Worm (Caenorhabditis elegans) whole organism, L4 larva: ENCODE measurements around the gene Y37D8A.26.
"Not testable (repeated sequence)": the region's sequence is repeated elsewhere in the genome, so short reads cannot be mapped to it uniquely, and the experiment has no call there.

Experiments used
- F37D6.2 ChIP-seq: sonication (generic microtip); optimal IDR thresholded peaks from 2 replicates; lab custom pipeline; 2016; ENCODE audit warnings: mild to moderate bottlenecking, missing genetic modification characterization, missing compliant biosample characterization
- F49E8.2 ChIP-seq: sonication (generic microtip); optimal IDR thresholded peaks from 2 replicates; lab custom pipeline; 2016; ENCODE audit warnings: missing compliant biosample characterization, mild to moderate bottlenecking, missing genetic modification characterization, borderline replicate concordance
- Y105C5A.15 ChIP-seq: fragments of 200-800 bp; sonication (Bioruptor generic); IDR thresholded peaks from 2 replicates; pipeline ENCODE4 v1.3.6; 2022; ENCODE audit warnings: missing genetic modification characterization, missing compliant biosample characterization
- ZK546.5 ChIP-seq, 2 experiments: sonication (generic microtip); optimal IDR thresholded peaks; 2 replicates each; lab custom pipeline; 2017; ENCODE audit warnings: missing biosample characterization in 2 of 2, missing genetic modification characterization in 2 of 2
- aha-1 ChIP-seq: fragments of 150-350 bp; peaks from one replicate; lab custom pipeline; 2014; ENCODE audit warnings: missing biosample characterization, missing genetic modification characterization
- ceh-20 ChIP-seq: fragments of 200-800 bp; sonication (Bioruptor generic); IDR thresholded peaks from 2 replicates; pipeline ENCODE4 v1.3.6; 2022; ENCODE audit warnings: missing genetic modification reagents, missing genetic modification characterization, missing compliant biosample characterization
- ctbp-1 ChIP-seq: fragments of 200-800 bp; sonication (Bioruptor generic); IDR thresholded peaks from 2 replicates; pipeline ENCODE4 v1.3.6; 2022; ENCODE audit warnings: missing genetic modification reagents, missing genetic modification characterization, missing compliant biosample characterization
- daf-12 ChIP-seq: fragments of 150-350 bp; optimal IDR thresholded peaks from 2 replicates; lab custom pipeline; 2014; ENCODE audit warnings: missing biosample characterization, missing genetic modification reagents, missing genetic modification characterization
- daf-16 ChIP-seq, 3 experiments: sonication (generic microtip); optimal IDR thresholded peaks; 2 replicates each; lab custom pipeline; 2016 to 2017; ENCODE audit warnings: missing genetic modification characterization in 3 of 3, missing genetic modification reagents in 3 of 3, mild to moderate bottlenecking in 2 of 3, missing compliant biosample characterization in 2 of 3, missing biosample characterization in 1 of 3, moderate library complexity in 1 of 3
- dmd-6 ChIP-seq: fragments of 200-800 bp; sonication (Bioruptor generic); IDR thresholded peaks from 2 replicates; pipeline ENCODE4 v1.3.6; 2022; ENCODE audit warnings: missing genetic modification reagents, missing genetic modification characterization, missing compliant biosample characterization
- dmd-8 ChIP-seq: fragments of 200-800 bp; sonication (Bioruptor generic); IDR thresholded peaks from 2 replicates; pipeline ENCODE4 v1.3.6; 2022; ENCODE audit warnings: missing genetic modification characterization, missing compliant biosample characterization
- dmd-9 ChIP-seq: fragments of 200-800 bp; sonication (Bioruptor generic); IDR thresholded peaks from 2 replicates; pipeline ENCODE4 v1.3.6; 2022; ENCODE audit warnings: missing genetic modification reagents, missing genetic modification characterization, missing compliant biosample characterization
- dpl-1 ChIP-seq: fragments of 150-350 bp; optimal IDR thresholded peaks from 2 replicates; lab custom pipeline; 2014; ENCODE audit warnings: missing biosample characterization, missing genetic modification reagents, missing genetic modification characterization
- duxl-1 ChIP-seq: sonication (generic microtip); optimal IDR thresholded peaks from 2 replicates; lab custom pipeline; 2016; ENCODE audit warnings: mild to moderate bottlenecking, missing genetic modification characterization, moderate library complexity, missing compliant biosample characterization; ENCODE audit not compliant: poor library complexity
- dve-1 ChIP-seq: sonication (generic microtip); optimal IDR thresholded peaks from 2 replicates; lab custom pipeline; 2017; ENCODE audit warnings: antibody characterized with exemption, mild to moderate bottlenecking, missing genetic modification characterization, missing compliant biosample characterization; ENCODE audit not compliant: insufficient read depth
- fkh-10 ChIP-seq: fragments of 150-350 bp; optimal IDR thresholded peaks from 2 replicates; lab custom pipeline; 2014; ENCODE audit warnings: missing biosample characterization, missing genetic modification reagents, missing genetic modification characterization
- hif-1 ChIP-seq, 2 experiments: sonication (generic microtip); optimal IDR thresholded peaks; 2 replicates each; lab custom pipeline; 2016 to 2017; ENCODE audit warnings: missing compliant biosample characterization in 2 of 2, missing genetic modification characterization in 2 of 2, missing genetic modification reagents in 2 of 2, missing genotype in 2 of 2, mild to moderate bottlenecking in 1 of 2
- hlh-11 ChIP-seq: fragments of 200-800 bp; sonication (Bioruptor generic); optimal IDR thresholded peaks from 2 replicates; lab custom pipeline; 2018; ENCODE audit warnings: mild to moderate bottlenecking, missing genetic modification characterization, missing compliant biosample characterization
- hmg-1.1 ChIP-seq: fragments of 200-800 bp; sonication (Bioruptor generic); IDR thresholded peaks from 2 replicates; pipeline ENCODE4 v1.3.6; 2022; ENCODE audit warnings: missing genetic modification reagents, missing genetic modification characterization, missing compliant biosample characterization
- jun-1 ChIP-seq: fragments of 150-350 bp; optimal IDR thresholded peaks from 2 replicates; lab custom pipeline; 2014; ENCODE audit warnings: missing biosample characterization, missing genetic modification reagents, missing genetic modification characterization
- lin-13 ChIP-seq: fragments of 150-350 bp; optimal IDR thresholded peaks from 2 replicates; lab custom pipeline; 2014; ENCODE audit warnings: missing biosample characterization, missing genetic modification reagents, missing genetic modification characterization
- lin-39 ChIP-seq: fragments of 150-350 bp; optimal IDR thresholded peaks from 2 replicates; lab custom pipeline; 2014; ENCODE audit warnings: missing biosample characterization, missing genetic modification reagents, missing genetic modification characterization
- lir-3 ChIP-seq: sonication (generic microtip); optimal IDR thresholded peaks from 2 replicates; lab custom pipeline; 2016; ENCODE audit warnings: mild to moderate bottlenecking, missing genetic modification characterization, missing compliant biosample characterization
- lsy-2 ChIP-seq, 2 experiments: fragments of 150-350 bp in 1 of 2; sonication (generic microtip) in 1 of 2; optimal IDR thresholded peaks; 2 replicates each; lab custom pipeline; 2014 to 2017; ENCODE audit warnings: missing biosample characterization in 2 of 2, missing genetic modification characterization in 2 of 2
- madf-5 ChIP-seq, 2 experiments: fragments of 200-800 bp; sonication (Bioruptor generic); IDR thresholded peaks; 2 replicates each; pipeline ENCODE4 v1.3.6; 2022; ENCODE audit warnings: missing compliant biosample characterization in 2 of 2, missing genetic modification characterization in 2 of 2
- mdt-29 ChIP-seq: fragments of 200-800 bp; sonication (Bioruptor generic); IDR thresholded peaks from 2 replicates; pipeline ENCODE4 v1.3.6; 2022; ENCODE audit warnings: missing genetic modification reagents, missing genetic modification characterization, missing compliant biosample characterization
- nhr-111 ChIP-seq: fragments of 200-800 bp; sonication (Bioruptor generic); optimal IDR thresholded peaks from 2 replicates; lab custom pipeline; 2018; ENCODE audit warnings: mild to moderate bottlenecking, missing genetic modification characterization, missing compliant biosample characterization
- nhr-28 ChIP-seq: fragments of 150-350 bp; optimal IDR thresholded peaks from 2 replicates; lab custom pipeline; 2014; ENCODE audit warnings: missing biosample characterization, missing genetic modification characterization
- nhr-41 ChIP-seq: fragments of 200-800 bp; sonication (Bioruptor generic); IDR thresholded peaks from 2 replicates; pipeline ENCODE4 v1.3.6; 2022; ENCODE audit warnings: missing genetic modification reagents, missing genetic modification characterization, missing compliant biosample characterization
- nhr-42 ChIP-seq: fragments of 200-800 bp; sonication (Bioruptor generic); IDR thresholded peaks from 2 replicates; pipeline ENCODE4 v1.3.6; 2022; ENCODE audit warnings: missing genetic modification characterization, missing compliant biosample characterization
- nhr-6 ChIP-seq: fragments of 150-350 bp; optimal IDR thresholded peaks from 2 replicates; lab custom pipeline; 2014; ENCODE audit warnings: missing biosample characterization, missing genetic modification characterization
- nhr-76 ChIP-seq: fragments of 150-350 bp; optimal IDR thresholded peaks from 2 replicates; lab custom pipeline; 2014; ENCODE audit warnings: missing biosample characterization, missing genetic modification characterization
- pha-4 ChIP-seq, 2 experiments: fragments of 150-350 bp in 1 of 2; fragments of 200-800 bp in 1 of 2; sonication (Bioruptor generic) in 1 of 2; IDR thresholded peaks in 1 of 2; optimal IDR thresholded peaks in 1 of 2; 2 replicates each; pipeline versions ENCODE4 v1.3.6 to Lab custom; 2014 to 2022; ENCODE audit warnings: missing genetic modification characterization in 2 of 2, missing genetic modification reagents in 2 of 2, missing biosample characterization in 1 of 2, missing compliant biosample characterization in 1 of 2
- pqm-1 ChIP-seq: sonication (generic microtip); optimal IDR thresholded peaks from 2 replicates; lab custom pipeline; 2017; ENCODE audit warnings: missing biosample characterization, missing genetic modification characterization
- sdz-12 ChIP-seq: fragments of 200-800 bp; sonication (Bioruptor generic); optimal IDR thresholded peaks from 2 replicates; lab custom pipeline; 2018; ENCODE audit warnings: mild to moderate bottlenecking, missing genetic modification characterization, missing compliant biosample characterization
- set-16 ChIP-seq: fragments of 200-800 bp; sonication (Bioruptor generic); IDR thresholded peaks from 2 replicates; pipeline ENCODE4 v1.3.6; 2022; ENCODE audit warnings: missing genetic modification reagents, missing genetic modification characterization, missing compliant biosample characterization
- snpc-1.2 ChIP-seq: fragments of 200-800 bp; sonication (Bioruptor generic); IDR thresholded peaks from 2 replicates; pipeline ENCODE4 v1.3.6; 2022; ENCODE audit warnings: missing genetic modification reagents, missing genetic modification characterization, missing compliant biosample characterization
- snpc-4 ChIP-seq: fragments of 150-350 bp; optimal IDR thresholded peaks from 2 replicates; lab custom pipeline; 2014; ENCODE audit warnings: missing biosample characterization, missing genetic modification characterization
- spr-3 ChIP-seq: fragments of 200-800 bp; sonication (Bioruptor generic); optimal IDR thresholded peaks from 2 replicates; lab custom pipeline; 2018; ENCODE audit warnings: mild to moderate bottlenecking, missing genetic modification characterization, missing compliant biosample characterization
- unc-62 ChIP-seq, 3 experiments: fragments of 150-350 bp in 1 of 3; sonication (generic microtip); optimal IDR thresholded peaks in 2 of 3; peaks in 1 of 3; 1 replicate in 1 of 3; 2 replicates in 2 of 3; lab custom pipeline; 2014 to 2017; ENCODE audit warnings: missing biosample characterization in 3 of 3, missing genetic modification characterization in 3 of 3, missing genetic modification reagents in 3 of 3, missing genotype in 1 of 3
- vab-7 ChIP-seq: fragments of 200-800 bp; sonication (Bioruptor generic); IDR thresholded peaks from 2 replicates; pipeline ENCODE4 v1.3.6; 2022; ENCODE audit warnings: missing genetic modification reagents, missing genetic modification characterization, missing compliant biosample characterization
- zfp-2 ChIP-seq: sonication (generic microtip); optimal IDR thresholded peaks from 2 replicates; lab custom pipeline; 2016; ENCODE audit warnings: mild to moderate bottlenecking, missing genetic modification characterization, missing compliant biosample characterization
- zip-2 ChIP-seq: fragments of 150-350 bp; optimal IDR thresholded peaks from 2 replicates; lab custom pipeline; 2014; ENCODE audit warnings: missing biosample characterization, missing genetic modification characterization
- ztf-7 ChIP-seq: fragments of 150-350 bp; optimal IDR thresholded peaks from 2 replicates; lab custom pipeline; 2014; ENCODE audit warnings: missing biosample characterization, missing genetic modification characterization

The Y37D8A.26 gene

DNA sequence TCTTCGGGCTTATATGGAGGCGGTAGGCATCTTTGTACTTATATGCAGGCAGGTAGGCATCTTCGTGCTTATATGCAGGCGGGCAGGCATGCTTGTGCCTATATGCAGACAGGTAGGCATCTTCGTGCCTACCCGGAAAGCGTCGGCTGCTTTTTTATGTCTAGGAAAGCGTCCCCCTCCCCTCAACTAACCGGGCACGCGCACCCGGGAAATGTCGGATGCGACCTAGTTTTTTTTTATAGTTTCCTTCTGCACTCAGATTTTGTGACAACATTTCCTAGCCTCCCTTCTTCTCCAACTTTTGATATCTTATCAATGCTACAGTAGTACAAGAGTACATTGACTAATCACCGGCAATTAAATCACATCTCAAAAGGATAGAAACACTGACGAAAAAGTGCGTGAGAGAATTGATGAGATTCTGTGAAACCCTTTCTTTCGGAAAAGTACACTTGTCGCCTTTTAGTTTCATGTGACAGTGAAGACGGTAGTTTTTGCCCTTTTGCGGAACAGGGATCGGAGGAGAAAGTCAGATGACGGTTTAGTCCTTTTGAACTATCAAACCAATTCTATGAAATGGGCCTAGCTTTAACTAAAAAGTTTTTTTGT is 7.4 kb downstream of the Y37D8A.26 start (continued):
- TF ChIP-seq ceh-20 (GFP tag; lab: Robert Waterston, UW) = no peak
- TF ChIP-seq pqm-1 = no peak
- TF ChIP-seq duxl-1 (tag; lab: Kevin White, UChicago) = no peak
- TF ChIP-seq pha-4 (GFP tag; IDR thresholded peaks at IDR 0.05; lab: Robert Waterston, UW) = no peak
- no peak for TF ChIP-seq pha-4 (tag; optimal IDR thresholded peaks at IDR 0.05; lab: Kevin White, UChicago)
- peak in 1 of 2 experiments; percentile 45 for TF ChIP-seq lsy-2 (tag; optimal IDR thresholded peaks at IDR 0.05; lab: Kevin White, UChicago)
- TF ChIP-seq madf-5 (GFP tag; IDR thresholded peaks at IDR 0.05; lab: Robert Waterston, UW) = no peak
- TF ChIP-seq mdt-29 (GFP tag; lab: Robert Waterston, UW) = no peak
- no peak for TF ChIP-seq jun-1 (tag; lab: Kevin White, UChicago)
- peak; percentile 94 for TF ChIP-seq nhr-28 (tag; lab: Kevin White, UChicago)
- no peak for TF ChIP-seq Y105C5A.15

DNA sequence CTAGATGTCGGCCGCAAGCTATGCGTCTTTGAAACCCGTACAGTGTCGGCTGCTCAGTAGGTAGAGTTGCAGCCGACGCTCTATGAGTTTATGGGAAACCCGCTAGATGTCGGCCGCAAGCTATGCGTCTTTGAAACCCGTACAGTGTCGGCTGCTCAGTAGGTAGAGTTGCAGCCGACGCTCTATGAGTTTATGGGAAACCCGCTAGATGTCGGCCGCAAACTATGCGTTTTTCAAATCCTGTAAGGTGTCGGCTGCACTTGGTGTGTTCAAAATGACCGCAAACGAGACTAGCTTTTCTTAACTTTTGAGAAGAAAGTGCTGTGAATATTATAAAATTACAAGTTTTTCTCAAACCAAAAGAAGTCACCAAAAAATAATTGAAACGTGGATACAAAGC is 8.4 kb downstream of the Y37D8A.26 start:
- peak in 1 of 2 experiments; percentile 30 for TF ChIP-seq unc-62 (GFP tag; optimal IDR thresholded peaks at IDR 0.05 in 1 of 2; lab: Kevin White, UChicago)
- not testable (repeated sequence) for TF ChIP-seq unc-62 (tag; optimal IDR thresholded peaks at IDR 0.05; lab: Kevin White, UChicago)

DNA sequence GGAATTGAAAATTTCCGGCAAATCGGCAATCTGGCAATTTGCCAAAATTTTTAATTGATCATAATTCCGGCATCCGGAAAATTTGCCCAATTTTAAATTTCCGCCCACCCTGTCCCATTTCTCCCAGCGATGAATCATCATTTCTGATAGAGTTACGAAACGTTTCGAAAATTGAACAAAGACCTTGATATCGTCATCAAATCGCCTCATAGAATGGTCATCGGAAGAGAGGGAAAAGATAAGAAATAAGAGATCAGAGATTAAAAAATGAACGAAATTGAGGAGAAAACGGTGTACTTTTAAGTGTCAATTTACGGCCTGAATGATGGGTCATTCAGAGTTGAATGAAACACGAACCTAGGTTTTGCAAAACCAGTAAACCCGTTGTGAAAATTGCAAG is 8.9 kb downstream of the Y37D8A.26 start:
- TF ChIP-seq dve-1 (tag; lab: Kevin White, UChicago) = peak; percentile 73
- TF ChIP-seq dpl-1 = peak; percentile 3
- no peak for TF ChIP-seq nhr-76 (tag; lab: Kevin White, UChicago)
- TF ChIP-seq fkh-10 = no peak
- peak; percentile 57 for TF ChIP-seq lin-13
- peak; percentile 69 for TF ChIP-seq dmd-6 (GFP tag; lab: Robert Waterston, UW)
- TF ChIP-seq nhr-28 (tag; lab: Kevin White, UChicago) = peak; percentile 52
- TF ChIP-seq aha-1 = peak; percentile 55
- TF ChIP-seq F49E8.2 (tag; lab: Kevin White, UChicago) = no peak
- no peak for TF ChIP-seq nhr-111 (GFP tag; lab: Kevin White, UChicago)
- TF ChIP-seq hlh-11 (tag; lab: Kevin White, UChicago) = peak; percentile 51

DNA sequence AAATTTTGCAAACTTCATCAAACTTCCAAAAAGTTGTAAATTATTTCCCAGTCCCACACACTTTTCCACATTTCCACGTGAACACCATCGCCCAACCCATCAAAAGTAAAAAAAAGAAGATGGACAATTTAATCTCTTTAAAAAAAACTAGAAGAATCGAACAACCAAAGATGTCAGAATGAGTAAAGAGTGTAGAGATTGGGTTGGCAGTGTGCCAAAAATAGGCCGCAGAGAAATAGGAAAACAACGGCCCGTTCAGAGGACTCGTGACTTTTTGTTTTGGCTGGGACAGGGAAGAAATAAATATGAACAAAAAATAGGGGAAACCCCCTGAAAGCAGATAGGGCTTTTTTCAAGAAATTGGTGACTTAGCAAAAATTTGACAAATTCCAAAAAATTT is 13.7 kb downstream of the Y37D8A.26 start:
- TF ChIP-seq daf-12 (tag; lab: Kevin White, UChicago) (no peak), sdz-12 (GFP tag; lab: Kevin White, UChicago) (no peak), F37D6.2 (tag; lab: Kevin White, UChicago) (no peak), hif-1 (tag; optimal IDR thresholded peaks at IDR 0.05; lab: Kevin White, UChicago) (peak in 1 of 2 experiments; percentile 9), dmd-8 (no peak), hmg-1.1 (GFP tag; lab: Robert Waterston, UW) (no peak), zfp-2 (tag; lab: Kevin White, UChicago) (no peak), snpc-4 (tag; lab: Kevin White, UChicago) (no peak), ctbp-1 (no peak), daf-16 (GFP tag; optimal IDR thresholded peaks at IDR 0.05; lab: Kevin White, UChicago) (no peak), daf-16 (tag; optimal IDR thresholded peaks at IDR 0.05; lab: Kevin White, UChicago) (no peak), lin-39 (tag; lab: Kevin White, UChicago) (no peak), ZK546.5 (tag; optimal IDR thresholded peaks at IDR 0.05; lab: Kevin White, UChicago) (no peak), zip-2 (no peak), aha-1 (no peak), snpc-1.2 (no peak), vab-7 (GFP tag; lab: Robert Waterston, UW) (no peak), hlh-11 (tag; lab: Kevin White, UChicago) (peak; percentile 75), dmd-9 (GFP tag; lab: Robert Waterston, UW) (no peak), jun-1 (tag; lab: Kevin White, UChicago) (no peak), nhr-42 (GFP tag; lab: Robert Waterston, UW) (no peak), ztf-7 (tag; lab: Kevin White, UChicago) (no peak), nhr-41 (GFP tag; lab: Robert Waterston, UW) (no peak), spr-3 (GFP tag; lab: Kevin White, UChicago) (no peak), lir-3 (tag; lab: Kevin White, UChicago) (no peak), unc-62 (GFP tag; optimal IDR thresholded peaks at IDR 0.05 in 1 of 2; lab: Kevin White, UChicago) (no peak), unc-62 (tag; optimal IDR thresholded peaks at IDR 0.05; lab: Kevin White, UChicago) (no peak), set-16 (GFP tag; lab: Robert Waterston, UW) (no peak), nhr-6 (tag; lab: Kevin White, UChicago) (no peak)
